Comparison of ENCODE assay signal across 1 fruit fly cellular context in the genomic region with DNA sequence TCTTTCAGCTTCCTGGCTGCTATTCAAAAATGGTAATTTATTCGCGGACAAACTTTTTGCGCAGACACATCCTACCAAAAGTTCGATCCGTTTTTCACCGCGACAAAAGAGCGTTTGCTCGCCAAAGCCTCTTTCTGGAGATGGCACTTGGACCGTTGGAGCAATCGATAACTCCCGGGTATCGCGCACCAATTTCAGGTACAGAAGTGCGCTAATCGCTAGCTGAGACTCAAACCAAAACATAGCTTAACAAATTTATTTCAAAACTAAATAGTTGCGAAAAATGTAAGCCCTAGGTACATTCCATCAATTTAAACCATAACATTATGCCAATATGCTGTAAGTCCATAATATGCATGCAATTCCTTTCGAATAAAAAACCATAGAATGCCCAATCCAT.
A peak's percentile ranks its signal among the peaks of the same experiment; 100 is the strongest.
TF ChIP-seq lines count a peak whose summit lies in the region.

toc (minus strand) TSS at position 78 of the 400 bp plus-strand sequence.

TF ChIP-seq in whole organism, embryonic, 481 proteins besides CTCF, POLR2A, EP300 and RAD21 (continued from another document):
- TF ChIP-seq CG2129 (GFP tag; IDR thresholded peaks at IDR 0.05; lab: Robert Waterston, UW; ENCODE audit: partially characterized antibody) = peak; percentile 33; the same call in 1 of the 2 replicates
- TF ChIP-seq CG4617 (GFP tag; optimal IDR thresholded peaks at IDR 0.05; lab: Kevin White, UChicago; ENCODE audit: borderline replicate concordance) = no peak
- no peak for TF ChIP-seq CG10209 (GFP tag; optimal IDR thresholded peaks at IDR 0.05; lab: Kevin White, UChicago)
- no peak for TF ChIP-seq CG4820 (GFP tag; optimal IDR thresholded peaks at IDR 0.05; lab: Kevin White, UChicago)
- no peak for TF ChIP-seq Atf6 (GFP tag; IDR thresholded peaks at IDR 0.05; lab: Robert Waterston, UW)
- TF ChIP-seq D19A (tag; optimal IDR thresholded peaks at IDR 0.05; lab: Kevin White, UChicago) = no peak
- TF ChIP-seq CG12155 (GFP tag; optimal IDR thresholded peaks at IDR 0.05; lab: Kevin White, UChicago) = peak; percentile 32
- TF ChIP-seq dati (GFP tag; IDR thresholded peaks at IDR 0.05; lab: Robert Waterston, UW) = no peak
- TF ChIP-seq Tbp (GFP tag; optimal IDR thresholded peaks at IDR 0.05; lab: Kevin White, UChicago) = no peak
- TF ChIP-seq CG32532 (GFP tag; IDR thresholded peaks at IDR 0.05; lab: Robert Waterston, UW) = no peak
- TF ChIP-seq Side (GFP tag; optimal IDR thresholded peaks at IDR 0.05; lab: Kevin White, UChicago) = no peak
- peak; percentile 94 for TF ChIP-seq bbx (GFP tag; IDR thresholded peaks at IDR 0.05; lab: Robert Waterston, UW; ENCODE audit: partially characterized antibody)
- no peak for TF ChIP-seq CG7987 (GFP tag; optimal IDR thresholded peaks at IDR 0.05; lab: Kevin White, UChicago)
- TF ChIP-seq Ssrp (tag; optimal IDR thresholded peaks at IDR 0.05; lab: Kevin White, UChicago) = no peak
- no peak for TF ChIP-seq jumu (GFP tag; optimal IDR thresholded peaks at IDR 0.05; lab: Kevin White, UChicago)
- no peak for TF ChIP-seq CG12236 (GFP tag; optimal IDR thresholded peaks at IDR 0.05; lab: Kevin White, UChicago)
- no peak for TF ChIP-seq CG6689 (GFP tag; IDR thresholded peaks at IDR 0.05; lab: Robert Waterston, UW)
- no peak for TF ChIP-seq CG6272 (GFP tag; IDR thresholded peaks at IDR 0.05; lab: Robert Waterston, UW)
- no peak for TF ChIP-seq Usf (GFP tag; optimal IDR thresholded peaks at IDR 0.05; lab: Kevin White, UChicago)
- TF ChIP-seq da (GFP tag; optimal IDR thresholded peaks at IDR 0.05; lab: Kevin White, UChicago) = no peak
- no peak for TF ChIP-seq fd3F (GFP tag; optimal IDR thresholded peaks at IDR 0.05; lab: Kevin White, UChicago)
- peak; percentile 84 for TF ChIP-seq knrl (GFP tag; IDR thresholded peaks at IDR 0.05; lab: Robert Waterston, UW; ENCODE audit: partially characterized antibody)
- peak; percentile 90 for TF ChIP-seq Opbp (GFP tag; IDR thresholded peaks at IDR 0.05; lab: Robert Waterston, UW; ENCODE audit: partially characterized antibody)
- TF ChIP-seq CG9609 (GFP tag; optimal IDR thresholded peaks at IDR 0.05; lab: Kevin White, UChicago) = no peak
- peak; percentile 92 for TF ChIP-seq CG13287 (GFP tag; IDR thresholded peaks at IDR 0.05; lab: Robert Waterston, UW; ENCODE audit: partially characterized antibody)
- no peak for TF ChIP-seq CG13296 (GFP tag; optimal IDR thresholded peaks at IDR 0.05; lab: Kevin White, UChicago)
- TF ChIP-seq dpn (GFP tag; optimal IDR thresholded peaks at IDR 0.05; lab: Kevin White, UChicago) = no peak
- TF ChIP-seq tx (GFP tag; optimal IDR thresholded peaks at IDR 0.05; lab: Kevin White, UChicago) = no peak
- TF ChIP-seq Xrp1 (GFP tag; IDR thresholded peaks at IDR 0.05; lab: Robert Waterston, UW) = no peak
- TF ChIP-seq jing (GFP tag; optimal IDR thresholded peaks at IDR 0.05; lab: Kevin White, UChicago) = no peak
- no peak for TF ChIP-seq seq (GFP tag; IDR thresholded peaks at IDR 0.05; lab: Robert Waterston, UW)
- TF ChIP-seq tgo (GFP tag; IDR thresholded peaks at IDR 0.05; lab: Robert Waterston, UW) = no peak
- TF ChIP-seq CG8478 (optimal IDR thresholded peaks at IDR 0.05; lab: Kevin White, UChicago) = no peak
- no peak for TF ChIP-seq odd (GFP tag; optimal IDR thresholded peaks at IDR 0.05; lab: Kevin White, UChicago)
- TF ChIP-seq z (GFP tag; IDR thresholded peaks at IDR 0.05; lab: Robert Waterston, UW) = no peak
- TF ChIP-seq Mad (GFP tag; optimal IDR thresholded peaks at IDR 0.05; lab: Kevin White, UChicago) = peak; percentile 23
- TF ChIP-seq CG14014 (GFP tag; IDR thresholded peaks at IDR 0.05; lab: Robert Waterston, UW) = no peak
- no peak for TF ChIP-seq Eip74EF (GFP tag; optimal IDR thresholded peaks at IDR 0.05; lab: Kevin White, UChicago)
- TF ChIP-seq CG6791 (GFP tag; IDR thresholded peaks at IDR 0.05; lab: Robert Waterston, UW; ENCODE audit: partially characterized antibody) = peak; percentile 90
- TF ChIP-seq slbo (GFP tag; IDR thresholded peaks at IDR 0.05; lab: Robert Waterston, UW) = peak; percentile 27; the same call in 1 of the 2 replicates
- TF ChIP-seq cas (GFP tag; IDR thresholded peaks at IDR 0.05; lab: Robert Waterston, UW) = no peak
- TF ChIP-seq zfh2 (GFP tag; optimal IDR thresholded peaks at IDR 0.05; lab: Kevin White, UChicago) = peak; percentile 9
- no peak for TF ChIP-seq D19B (GFP tag; optimal IDR thresholded peaks at IDR 0.05; lab: Kevin White, UChicago)
- TF ChIP-seq Max (GFP tag; optimal IDR thresholded peaks at IDR 0.05; lab: Kevin White, UChicago) = no peak
- TF ChIP-seq CG12942 (GFP tag; optimal IDR thresholded peaks at IDR 0.05; lab: Kevin White, UChicago) = no peak
- TF ChIP-seq Ravus (GFP tag; IDR thresholded peaks at IDR 0.05; lab: Robert Waterston, UW) = no peak
- TF ChIP-seq Ada2b (GFP tag; IDR thresholded peaks at IDR 0.05; lab: Robert Waterston, UW) = no peak
- TF ChIP-seq sisA (GFP tag; IDR thresholded peaks at IDR 0.05; lab: Robert Waterston, UW) = no peak
- TF ChIP-seq CG9876 (GFP tag; optimal IDR thresholded peaks at IDR 0.05; lab: Kevin White, UChicago) = no peak
- no peak for TF ChIP-seq CG16779 (GFP tag; IDR thresholded peaks at IDR 0.05; lab: Robert Waterston, UW)
- TF ChIP-seq Rfx (GFP tag; IDR thresholded peaks at IDR 0.05; lab: Robert Waterston, UW) = peak; percentile 66
- peak; percentile 79 for TF ChIP-seq sna (GFP tag; IDR thresholded peaks at IDR 0.05; lab: Robert Waterston, UW; ENCODE audit: partially characterized antibody)
- TF ChIP-seq inv (GFP tag; IDR thresholded peaks at IDR 0.05; lab: Robert Waterston, UW; ENCODE audit: partially characterized antibody) = peak; percentile 83
- no peak for TF ChIP-seq tio (GFP tag; optimal IDR thresholded peaks at IDR 0.05; lab: Kevin White, UChicago)
- no peak for TF ChIP-seq CkIIα-i1 (GFP tag; IDR thresholded peaks at IDR 0.05; lab: Robert Waterston, UW)
- TF ChIP-seq CG11696 (GFP tag; IDR thresholded peaks at IDR 0.05; lab: Robert Waterston, UW) = no peak
- no peak for TF ChIP-seq bowl (GFP tag; IDR thresholded peaks at IDR 0.05; lab: Robert Waterston, UW)
- no peak for TF ChIP-seq CG31224 (GFP tag; IDR thresholded peaks at IDR 0.05; lab: Robert Waterston, UW)
- no peak for TF ChIP-seq croc (GFP tag; conservative IDR thresholded peaks at IDR 0.05; lab: Robert Waterston, UW)
- TF ChIP-seq CG17912 (GFP tag; optimal IDR thresholded peaks at IDR 0.05; lab: Kevin White, UChicago) = no peak
- TF ChIP-seq Mes4 (GFP tag; optimal IDR thresholded peaks at IDR 0.05; lab: Kevin White, UChicago) = no peak
- TF ChIP-seq crol (GFP tag; IDR thresholded peaks at IDR 0.05; lab: Robert Waterston, UW) = no peak
- no peak for TF ChIP-seq Bdp1 (GFP tag; optimal IDR thresholded peaks at IDR 0.05; lab: Kevin White, UChicago)
- no peak for TF ChIP-seq Oli (tag; optimal IDR thresholded peaks at IDR 0.05; lab: Kevin White, UChicago)
- peak; percentile 45; the same call in 1 of the 3 replicates for TF ChIP-seq zfh1 (GFP tag; IDR thresholded peaks at IDR 0.05; lab: Robert Waterston, UW)
- TF ChIP-seq pfk (GFP tag; optimal IDR thresholded peaks at IDR 0.05; lab: Kevin White, UChicago) = no peak
- TF ChIP-seq org-1 (GFP tag; optimal IDR thresholded peaks at IDR 0.05; lab: Kevin White, UChicago) = no peak
- no peak for TF ChIP-seq Rx (GFP tag; IDR thresholded peaks at IDR 0.05; lab: Robert Waterston, UW)
- TF ChIP-seq HLH4C (GFP tag; IDR thresholded peaks at IDR 0.05; lab: Robert Waterston, UW; ENCODE audit: partially characterized antibody) = peak; percentile 89
